Fruit fly (Drosophila melanogaster) whole organism, prepupa: ENCODE measurements around the gene CG46320.

Experiments
- Blimp-1 ChIP-seq: fragments of 200-800 bp; sonication (Bioruptor generic); optimal IDR thresholded peaks from 3 replicates; lab custom pipeline; 2017; ENCODE audit warnings: missing biosample characterization, missing genetic modification characterization, mild to moderate bottlenecking, moderate library complexity, missing genetic modification reagents
- CG10669 ChIP-seq: fragments of 200-800 bp; sonication (Bioruptor generic); optimal IDR thresholded peaks from 3 replicates; lab custom pipeline; 2018; ENCODE audit warnings: missing biosample characterization, mild to moderate bottlenecking, missing genetic modification characterization, moderate library complexity
- CG11294 ChIP-seq: fragments of 200-800 bp; sonication (Bioruptor generic); IDR thresholded peaks from 2 replicates; pipeline ENCODE4 v1.3.6; 2022; ENCODE audit warnings: missing biosample characterization, missing genetic modification characterization
- CG15336 ChIP-seq: fragments of 200-800 bp; sonication (Bioruptor generic); IDR thresholded peaks from 2 replicates; pipeline ENCODE4 v1.3.6; 2022; ENCODE audit warnings: missing biosample characterization, missing genetic modification characterization
- CG1621 ChIP-seq: fragments of 200-800 bp; sonication (Bioruptor generic); optimal IDR thresholded peaks from 3 replicates; lab custom pipeline; 2018; ENCODE audit warnings: missing biosample characterization, mild to moderate bottlenecking, missing genetic modification characterization
- CG16779 ChIP-seq: fragments of 200-800 bp; sonication (Bioruptor generic); optimal IDR thresholded peaks from 3 replicates; lab custom pipeline; 2017; ENCODE audit warnings: missing biosample characterization, mild to moderate bottlenecking, missing genetic modification characterization
- CG31627 ChIP-seq: fragments of 200-800 bp; sonication (Bioruptor generic); optimal IDR thresholded peaks from 3 replicates; lab custom pipeline; 2016; ENCODE audit warnings: missing biosample characterization, missing genetic modification characterization
- CG32006 ChIP-seq: fragments of 200-800 bp; sonication (Bioruptor generic); optimal IDR thresholded peaks from 3 replicates; lab custom pipeline; 2017; ENCODE audit warnings: missing biosample characterization, mild to moderate bottlenecking, missing genetic modification characterization
- CG34406 ChIP-seq: fragments of 200-800 bp; sonication (Bioruptor generic); optimal IDR thresholded peaks from 3 replicates; lab custom pipeline; 2016; ENCODE audit warnings: missing biosample characterization, missing genetic modification characterization
- CG3919 ChIP-seq: fragments of 200-800 bp; sonication (Bioruptor generic); optimal IDR thresholded peaks from 3 replicates; lab custom pipeline; 2016; ENCODE audit warnings: missing biosample characterization, missing genetic modification characterization
- CG4318 ChIP-seq: fragments of 200-800 bp; sonication (Bioruptor generic); optimal IDR thresholded peaks from 3 replicates; lab custom pipeline; 2017; ENCODE audit warnings: missing biosample characterization, mild to moderate bottlenecking, missing genetic modification characterization
- CG6276 ChIP-seq: fragments of 200-800 bp; sonication (Bioruptor generic); optimal IDR thresholded peaks from 2 replicates; lab custom pipeline; 2017; ENCODE audit warnings: missing biosample characterization, mild to moderate bottlenecking, missing genetic modification characterization
- CG6792 ChIP-seq: fragments of 200-800 bp; sonication (Bioruptor generic); optimal IDR thresholded peaks from 3 replicates; lab custom pipeline; 2016; ENCODE audit warnings: missing biosample characterization, missing genetic modification characterization
- CG6808 ChIP-seq: fragments of 200-800 bp; sonication (Bioruptor generic); optimal IDR thresholded peaks from 3 replicates; lab custom pipeline; 2017; ENCODE audit warnings: missing biosample characterization, missing genetic modification characterization, mild to moderate bottlenecking, moderate library complexity, missing genetic modification reagents
- CG7368 ChIP-seq: fragments of 200-800 bp; sonication (Bioruptor generic); optimal IDR thresholded peaks from 3 replicates; lab custom pipeline; 2016; ENCODE audit warnings: missing biosample characterization, missing genetic modification characterization
- CG8319 ChIP-seq: fragments of 200-800 bp; sonication (Bioruptor generic); optimal IDR thresholded peaks from 3 replicates; lab custom pipeline; 2016; ENCODE audit warnings: missing biosample characterization, missing genetic modification characterization
- CG8632 ChIP-seq: fragments of 200-800 bp; sonication (Bioruptor generic); optimal IDR thresholded peaks from 3 replicates; lab custom pipeline; 2016; ENCODE audit warnings: missing biosample characterization, missing genetic modification characterization
- CG9139 ChIP-seq: fragments of 200-800 bp; sonication (Bioruptor generic); optimal IDR thresholded peaks from 3 replicates; lab custom pipeline; 2017; ENCODE audit warnings: missing biosample characterization, mild to moderate bottlenecking, missing genetic modification characterization
- Eip75B ChIP-seq: fragments of 200-800 bp; sonication (Bioruptor generic); optimal IDR thresholded peaks from 3 replicates; lab custom pipeline; 2016; ENCODE audit warnings: missing biosample characterization, missing genetic modification characterization
- Eip78C ChIP-seq: fragments of 200-800 bp; sonication (Bioruptor generic); peaks from one replicate; lab custom pipeline; 2016; ENCODE audit warnings: missing biosample characterization, missing genetic modification characterization
- Eip93F ChIP-seq: fragments of 200-800 bp; sonication (Bioruptor generic); optimal IDR thresholded peaks from 2 replicates; lab custom pipeline; 2016; ENCODE audit warnings: missing biosample characterization, mild to moderate bottlenecking, missing genetic modification characterization
- Ets21C ChIP-seq: fragments of 200-800 bp; sonication (Bioruptor generic); optimal IDR thresholded peaks from 3 replicates; lab custom pipeline; 2016; ENCODE audit warnings: missing biosample characterization, missing genetic modification characterization
- Ets96B ChIP-seq: fragments of 200-800 bp; optimal IDR thresholded peaks from 2 replicates; lab custom pipeline; 2019; ENCODE audit warnings: missing biosample characterization, mild to moderate bottlenecking, missing genetic modification characterization, moderate library complexity
- Gug ChIP-seq: fragments of 200-800 bp; sonication (Bioruptor generic); IDR thresholded peaks from 2 replicates; pipeline ENCODE4 v1.3.6; 2022; ENCODE audit warnings: missing biosample characterization, missing genetic modification characterization
- Hr39 ChIP-seq: fragments of 200-800 bp; sonication (Bioruptor generic); optimal IDR thresholded peaks from 2 replicates; lab custom pipeline; 2016; ENCODE audit warnings: missing biosample characterization, missing genetic modification characterization
- Hr4 ChIP-seq: fragments of 200-800 bp; sonication (Bioruptor generic); optimal IDR thresholded peaks from 3 replicates; lab custom pipeline; 2016; ENCODE audit warnings: missing biosample characterization, missing genetic modification characterization
- OdsH ChIP-seq: fragments of 200-800 bp; sonication (Bioruptor generic); optimal IDR thresholded peaks from 3 replicates; lab custom pipeline; 2016; ENCODE audit warnings: missing biosample characterization, missing genetic modification characterization
- Sox102F ChIP-seq: fragments of 200-800 bp; sonication (Bioruptor generic); optimal IDR thresholded peaks from 2 replicates; lab custom pipeline; 2016; ENCODE audit warnings: missing biosample characterization, mild to moderate bottlenecking, missing genetic modification characterization
- Sox15 ChIP-seq: fragments of 200-800 bp; sonication (Bioruptor generic); optimal IDR thresholded peaks from 3 replicates; lab custom pipeline; 2016; ENCODE audit warnings: missing biosample characterization, missing genetic modification characterization
- achi ChIP-seq: fragments of 200-800 bp; sonication (Bioruptor generic); optimal IDR thresholded peaks from 3 replicates; lab custom pipeline; 2016; ENCODE audit warnings: missing biosample characterization, missing genetic modification characterization
- acj6 ChIP-seq: fragments of 200-800 bp; sonication (Bioruptor generic); optimal IDR thresholded peaks from 3 replicates; lab custom pipeline; 2016; ENCODE audit warnings: missing biosample characterization, missing genetic modification characterization
- cyc ChIP-seq: fragments of 200-800 bp; sonication (Bioruptor generic); optimal IDR thresholded peaks from 3 replicates; lab custom pipeline; 2016; ENCODE audit warnings: missing biosample characterization, missing genetic modification characterization
- dac ChIP-seq: fragments of 200-800 bp; sonication (Bioruptor generic); optimal IDR thresholded peaks from 2 replicates; lab custom pipeline; 2017; ENCODE audit warnings: missing biosample characterization, mild to moderate bottlenecking, missing genetic modification characterization
- esn ChIP-seq: fragments of 200-800 bp; sonication (Bioruptor generic); optimal IDR thresholded peaks from 2 replicates; lab custom pipeline; 2016; ENCODE audit warnings: missing biosample characterization, mild to moderate bottlenecking, missing genetic modification characterization, moderate library complexity
- fd59A ChIP-seq: fragments of 200-800 bp; sonication (Bioruptor generic); optimal IDR thresholded peaks from 2 replicates; lab custom pipeline; 2017; ENCODE audit warnings: missing biosample characterization, mild to moderate bottlenecking, missing genetic modification characterization, missing genetic modification reagents
- fd85E ChIP-seq: fragments of 200-800 bp; sonication (Bioruptor generic); optimal IDR thresholded peaks from 3 replicates; lab custom pipeline; 2016; ENCODE audit warnings: missing biosample characterization, missing genetic modification characterization
- fkh ChIP-seq: fragments of 200-800 bp; sonication (Bioruptor generic); optimal IDR thresholded peaks from 3 replicates; lab custom pipeline; 2017; ENCODE audit warnings: missing biosample characterization, mild to moderate bottlenecking, missing genetic modification characterization, moderate library complexity
- lz ChIP-seq: fragments of 200-800 bp; sonication (Bioruptor generic); optimal IDR thresholded peaks from 3 replicates; lab custom pipeline; 2016; ENCODE audit warnings: missing biosample characterization, missing genetic modification characterization
- net ChIP-seq: fragments of 200-800 bp; sonication (Bioruptor generic); optimal IDR thresholded peaks from 3 replicates; lab custom pipeline; 2016; ENCODE audit warnings: missing biosample characterization, missing genetic modification characterization
- pdm3 ChIP-seq: fragments of 200-800 bp; sonication (Bioruptor generic); optimal IDR thresholded peaks from 3 replicates; lab custom pipeline; 2016; ENCODE audit warnings: missing biosample characterization, missing genetic modification characterization
- salr ChIP-seq, 2 experiments: fragments of 200-800 bp; sonication (Bioruptor generic); optimal IDR thresholded peaks; 3 replicates each; lab custom pipeline; 2016 to 2018; ENCODE audit warnings: missing biosample characterization in 2 of 2, missing genetic modification characterization in 2 of 2, mild to moderate bottlenecking in 1 of 2
- ss ChIP-seq, 2 experiments: fragments of 200-800 bp; sonication (Bioruptor generic); optimal IDR thresholded peaks; 2 replicates in 1 of 2; 3 replicates in 1 of 2; lab custom pipeline; 2017 to 2018; ENCODE audit warnings: mild to moderate bottlenecking in 2 of 2, missing biosample characterization in 2 of 2, missing genetic modification characterization in 2 of 2, moderate library complexity in 1 of 2
- svp ChIP-seq: fragments of 200-800 bp; sonication (Bioruptor generic); peaks from one replicate; lab custom pipeline; 2016; ENCODE audit warnings: missing biosample characterization, missing genetic modification characterization
- topi ChIP-seq: fragments of 200-800 bp; sonication (Bioruptor generic); optimal IDR thresholded peaks from 3 replicates; lab custom pipeline; 2016; ENCODE audit warnings: missing biosample characterization, missing genetic modification characterization
- vri ChIP-seq: fragments of 200-800 bp; sonication (Bioruptor generic); optimal IDR thresholded peaks from 3 replicates; lab custom pipeline; 2016; ENCODE audit warnings: missing biosample characterization, mild to moderate bottlenecking, missing genetic modification characterization

Gene CG46320

DNA sequence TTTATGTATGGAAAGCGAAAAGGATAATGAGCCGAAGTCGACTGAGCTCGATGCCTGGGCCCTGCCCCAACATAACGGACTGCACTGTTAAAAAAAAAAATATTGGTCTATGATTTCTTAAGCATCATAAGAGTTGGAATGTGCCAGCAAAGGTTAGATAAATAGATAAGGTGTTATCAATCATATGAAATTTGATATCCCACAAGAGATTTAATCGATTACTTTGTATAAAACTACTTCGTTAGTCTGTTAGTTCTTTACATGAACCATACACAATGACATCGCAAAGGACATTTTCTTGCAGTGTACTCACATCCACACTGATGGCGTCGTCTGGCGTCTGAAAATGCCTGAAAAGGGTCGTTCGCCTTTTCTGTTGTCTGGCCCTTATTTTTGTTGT is 26.4 kb upstream of the CG46320 start (continued):
- TF ChIP-seq Sox102F (GFP tag; lab: Kevin White, UChicago) (peak; percentile 66), CG10669 (GFP tag; lab: Kevin White, UChicago) (peak; percentile 63), CG15336 (GFP tag; lab: Robert Waterston, UW) (no peak), Sox15 (GFP tag; lab: Kevin White, UChicago) (peak; percentile 20), CG3919 (GFP tag; lab: Kevin White, UChicago) (peak; percentile 51), esn (GFP tag; lab: Kevin White, UChicago) (peak; percentile 60), topi (peak; percentile 61), net (GFP tag; lab: Kevin White, UChicago) (no peak), CG16779 (tag; lab: Kevin White, UChicago) (no peak), CG6792 (GFP tag; lab: Kevin White, UChicago) (peak; percentile 50), achi (peak; percentile 50), lz (peak; percentile 71), Hr39 (peak; percentile 56), CG31627 (GFP tag; lab: Kevin White, UChicago) (peak; percentile 60), fkh (GFP tag; lab: Kevin White, UChicago) (no peak), CG4318 (GFP tag; lab: Kevin White, UChicago) (peak; percentile 17), cyc (GFP tag; lab: Kevin White, UChicago) (peak; percentile 47), CG7368 (GFP tag; lab: Kevin White, UChicago) (no peak), CG32006 (GFP tag; lab: Kevin White, UChicago) (peak; percentile 67), CG9139 (GFP tag; lab: Kevin White, UChicago) (peak; percentile 32), Gug (GFP tag; lab: Robert Waterston, UW) (no peak), CG34406 (GFP tag; lab: Kevin White, UChicago) (peak; percentile 44), vri (no peak), CG6808 (peak; percentile 65)

dm6 chr3L:5638542-5639045 is 25.3 kb upstream of the CG46320 start:
- TF ChIP-seq cyc (GFP tag; lab: Kevin White, UChicago) (no peak), lz (no peak), achi (no peak), esn (GFP tag; lab: Kevin White, UChicago) (no peak), Sox15 (GFP tag; lab: Kevin White, UChicago) (no peak), CG4318 (GFP tag; lab: Kevin White, UChicago) (no peak), acj6 (GFP tag; lab: Kevin White, UChicago) (no peak), Eip78C (GFP tag; lab: Kevin White, UChicago) (no peak), dac (no peak), fkh (GFP tag; lab: Kevin White, UChicago) (no peak), Sox102F (GFP tag; lab: Kevin White, UChicago) (no peak), CG11294 (GFP tag; lab: Robert Waterston, UW) (no peak), Eip75B (GFP tag; lab: Kevin White, UChicago) (no peak), topi (no peak), ss (GFP tag; optimal IDR thresholded peaks at IDR 0.05; lab: Kevin White, UChicago) (no peak), fd59A (GFP tag; lab: Kevin White, UChicago) (no peak), Hr4 (GFP tag; lab: Kevin White, UChicago) (no peak), OdsH (GFP tag; lab: Kevin White, UChicago) (no peak), CG7368 (GFP tag; lab: Kevin White, UChicago) (no peak)

DNA sequence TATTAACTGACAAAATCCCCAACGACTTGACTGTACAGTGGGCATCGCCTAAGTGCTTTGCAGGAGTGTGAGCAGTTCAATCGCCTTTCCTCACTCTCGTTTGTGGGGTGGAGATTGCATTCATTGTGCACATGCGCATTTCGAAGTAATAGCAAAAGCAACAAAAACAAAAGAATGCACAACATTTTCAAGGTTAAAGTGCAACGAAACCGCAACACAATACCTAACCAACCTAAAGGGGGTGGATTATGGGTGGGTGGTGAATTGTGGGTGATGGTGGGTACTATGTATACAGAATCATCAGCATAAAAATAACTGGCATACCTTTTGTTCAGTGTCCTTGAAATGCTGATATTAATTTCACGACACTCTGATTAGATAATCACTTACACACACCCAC is 24.4 kb upstream of the CG46320 start:
- TF ChIP-seq Ets21C (GFP tag; lab: Kevin White, UChicago) = no peak
- no peak for TF ChIP-seq CG11294 (GFP tag; lab: Robert Waterston, UW)
- TF ChIP-seq Eip78C (GFP tag; lab: Kevin White, UChicago) = peak; percentile 49
- no peak for TF ChIP-seq CG32006 (GFP tag; lab: Kevin White, UChicago)
- no peak for TF ChIP-seq achi
- peak; percentile 29 for TF ChIP-seq Blimp-1 (GFP tag; lab: Kevin White, UChicago)
- peak; percentile 67 for TF ChIP-seq svp (GFP tag; lab: Kevin White, UChicago)
- peak; percentile 3 for TF ChIP-seq esn (GFP tag; lab: Kevin White, UChicago)
- TF ChIP-seq CG8632 (GFP tag; lab: Kevin White, UChicago) = no peak
- no peak for TF ChIP-seq CG9139 (GFP tag; lab: Kevin White, UChicago)
- no peak for TF ChIP-seq fkh (GFP tag; lab: Kevin White, UChicago)
- TF ChIP-seq CG4318 (GFP tag; lab: Kevin White, UChicago) = no peak
- no peak for TF ChIP-seq Eip93F (GFP tag; lab: Kevin White, UChicago)
- TF ChIP-seq Ets96B (tag; lab: Kevin White, UChicago) = no peak
- TF ChIP-seq Gug (GFP tag; lab: Robert Waterston, UW) = no peak
- TF ChIP-seq salr (GFP tag; optimal IDR thresholded peaks at IDR 0.05; lab: Kevin White, UChicago) = no peak
- TF ChIP-seq CG6276 (GFP tag; lab: Kevin White, UChicago) = no peak
- no peak for TF ChIP-seq CG1621 (tag; lab: Kevin White, UChicago)
- no peak for TF ChIP-seq pdm3 (GFP tag; lab: Kevin White, UChicago)
- no peak for TF ChIP-seq CG8319 (GFP tag; lab: Kevin White, UChicago)
- no peak for TF ChIP-seq lz
- no peak for TF ChIP-seq fd85E (GFP tag; lab: Kevin White, UChicago)
